Worm (Caenorhabditis elegans): ENCODE results near the gene nhr-254.

nhr-254 gene

ce11 chrV:347561-348345 lies 44.7 kb upstream of the nhr-254 start:
- TF ChIP-seq nhr-129 (tag; optimal IDR thresholded peaks at IDR 0.05) (no peak), fos-1 (tag; optimal IDR thresholded peaks at IDR 0.05) (no peak), mab-5 (tag; optimal IDR thresholded peaks at IDR 0.05) (no peak), aly-2 (tag; optimal IDR thresholded peaks at IDR 0.05) (no peak)

DNA sequence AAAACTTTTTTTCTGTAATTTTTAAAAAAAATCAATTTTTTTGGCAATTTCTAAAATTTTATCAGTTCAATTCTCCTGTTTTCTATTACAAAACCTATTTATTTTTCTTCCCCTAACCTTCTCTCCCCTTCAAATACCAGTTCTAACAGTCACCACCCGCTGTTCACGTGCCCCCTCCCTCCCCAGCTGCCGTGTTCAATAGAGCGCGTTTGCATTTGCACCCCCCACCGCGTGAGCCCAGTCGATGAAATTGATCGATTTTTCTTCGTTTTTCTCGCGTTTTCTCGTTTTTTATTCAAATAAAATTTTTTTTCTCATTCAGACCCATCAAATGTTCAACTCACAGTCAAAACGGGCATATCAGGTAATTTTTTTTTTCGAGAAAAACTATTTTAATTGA lies 43.4 kb upstream of the nhr-254 start, which contains the start of gene atg-9:
atg-9 (plus strand) TSS at position 332 of the 400 bp plus-strand sequence.
- TF ChIP-seq ztf-4 (tag; optimal IDR thresholded peaks at IDR 0.05), result peak; percentile 47
- peak; percentile 48 for TF ChIP-seq sma-9 (GFP tag; optimal IDR thresholded peaks at IDR 0.05)
- no peak for TF ChIP-seq sma-9 (tag; optimal IDR thresholded peaks at IDR 0.05)
- TF ChIP-seq blmp-1 (tag; optimal IDR thresholded peaks at IDR 0.05; ENCODE audit: insufficient read depth), result peak; percentile 23
- TF ChIP-seq gmeb-1 (tag; optimal IDR thresholded peaks at IDR 0.05), result peak; percentile 75
- peak; percentile 20 to 73 for TF ChIP-seq lsy-2 (tag; optimal IDR thresholded peaks at IDR 0.05)
- TF ChIP-seq F13H6.1 (tag; optimal IDR thresholded peaks at IDR 0.05), result peak; percentile 50
- no peak for TF ChIP-seq snpc-4 (tag; optimal IDR thresholded peaks at IDR 0.05)
- peak; percentile 40 for TF ChIP-seq unc-55 (GFP tag; optimal IDR thresholded peaks at IDR 0.05)
- TF ChIP-seq nhr-11 (tag; optimal IDR thresholded peaks at IDR 0.05), result no peak
- no peak for TF ChIP-seq elt-3 (tag; optimal IDR thresholded peaks at IDR 0.05)
- TF ChIP-seq lin-13 (GFP tag; optimal IDR thresholded peaks at IDR 0.05), result peak; percentile 53
- no peak for TF ChIP-seq unc-39 (tag; optimal IDR thresholded peaks at IDR 0.05)
- TF ChIP-seq ceh-82 (tag; optimal IDR thresholded peaks at IDR 0.05), result no peak
- TF ChIP-seq alr-1 (tag; optimal IDR thresholded peaks at IDR 0.05), result no peak
- TF ChIP-seq zag-1 (tag; optimal IDR thresholded peaks at IDR 0.05), result no peak
- peak; percentile 58 for TF ChIP-seq ama-1 (optimal IDR thresholded peaks at IDR 0.05)
- no peak for TF ChIP-seq mbf-1 (tag; optimal IDR thresholded peaks at IDR 0.05)
- TF ChIP-seq fos-1 (tag; optimal IDR thresholded peaks at IDR 0.05), result peak; percentile 67
- peak; percentile 40 for TF ChIP-seq Y55F3AM.14 (GFP tag; optimal IDR thresholded peaks at IDR 0.05)
- TF ChIP-seq peb-1 (tag; optimal IDR thresholded peaks at IDR 0.05), result no peak
- peak; percentile 23 for TF ChIP-seq nhr-21 (tag; optimal IDR thresholded peaks at IDR 0.05)
- no peak for TF ChIP-seq ztf-1 (GFP tag; conservative IDR thresholded peaks at IDR 0.05)
- TF ChIP-seq crh-2 (tag; optimal IDR thresholded peaks at IDR 0.05), result peak; percentile 79
- TF ChIP-seq ztf-11 (tag; optimal IDR thresholded peaks at IDR 0.05), result no peak
- TF ChIP-seq nhr-77 (tag; optimal IDR thresholded peaks at IDR 0.05), result no peak
- TF ChIP-seq nhr-6 (tag; optimal IDR thresholded peaks at IDR 0.05), result no peak
- no peak for TF ChIP-seq egl-27 (tag; optimal IDR thresholded peaks at IDR 0.05)
- peak; percentile 80 for TF ChIP-seq C34F6.9 (tag; optimal IDR thresholded peaks at IDR 0.05)
- TF ChIP-seq sem-4 (tag; optimal IDR thresholded peaks at IDR 0.05), result peak; percentile 55
- no peak for TF ChIP-seq nhr-12 (tag; optimal IDR thresholded peaks at IDR 0.05)
- no peak for TF ChIP-seq lin-39 (tag; optimal IDR thresholded peaks at IDR 0.05)
- no peak for TF ChIP-seq ZK546.5 (tag; optimal IDR thresholded peaks at IDR 0.05)
- no peak for TF ChIP-seq nhr-10 (tag; optimal IDR thresholded peaks at IDR 0.05)
- TF ChIP-seq dmd-4 (tag; optimal IDR thresholded peaks at IDR 0.05), result no peak
- peak; percentile 71 for TF ChIP-seq nhr-129 (tag; optimal IDR thresholded peaks at IDR 0.05)
- no peak for TF ChIP-seq aly-2 (tag; optimal IDR thresholded peaks at IDR 0.05)
- TF ChIP-seq ceh-16 (tag; optimal IDR thresholded peaks at IDR 0.05), result peak; percentile 57
- no peak for TF ChIP-seq lin-11 (tag; optimal IDR thresholded peaks at IDR 0.05)
- no peak for TF ChIP-seq skn-1 (tag; optimal IDR thresholded peaks at IDR 0.05)
- no peak for TF ChIP-seq elt-1 (tag; optimal IDR thresholded peaks at IDR 0.05)
- TF ChIP-seq mab-5 (tag; optimal IDR thresholded peaks at IDR 0.05), result peak; percentile 6
- peak; percentile 58 for TF ChIP-seq sma-3 (GFP tag; optimal IDR thresholded peaks at IDR 0.05)
- TF ChIP-seq nhr-23 (tag; optimal IDR thresholded peaks at IDR 0.05), result no peak
- TF ChIP-seq nhr-25 (tag; optimal IDR thresholded peaks at IDR 0.05), result peak; percentile 84
- no peak for TF ChIP-seq R02D3.7 (tag; optimal IDR thresholded peaks at IDR 0.05)
- peak; percentile 59 to 89 for TF ChIP-seq mdl-1 (tag; optimal IDR thresholded peaks at IDR 0.05)
- no peak for TF ChIP-seq unc-62 (GFP tag; optimal IDR thresholded peaks at IDR 0.05)
- TF ChIP-seq nhr-237 (tag; optimal IDR thresholded peaks at IDR 0.05), result no peak

All from whole organism, L2 larva.